Fruit fly (Drosophila melanogaster): ENCODE data around the gene CG18223.

CG18223 gene

dm6 chr3L:18946956-18947355 lies 26.8 kb upstream of the CG18223 start:
- TF ChIP-seq cnc (optimal IDR thresholded peaks at IDR 0.05) (no peak), Mnt (GFP tag; optimal IDR thresholded peaks at IDR 0.05) (no peak), CG33017 (tag; optimal IDR thresholded peaks at IDR 0.05) (no peak), kay (GFP tag; ENCODE audit: borderline replicate concordance) (no peak), CG7045 (GFP tag; optimal IDR thresholded peaks at IDR 0.05) (no peak), Clk (GFP tag; optimal IDR thresholded peaks at IDR 0.05) (no peak), CG7101 (tag; optimal IDR thresholded peaks at IDR 0.05) (no peak), cic (GFP tag; optimal IDR thresholded peaks at IDR 0.05) (no peak)

- TF ChIP-seq CG7101 (tag; optimal IDR thresholded peaks at IDR 0.05) (no peak), Mnt (GFP tag; optimal IDR thresholded peaks at IDR 0.05) (no peak), CG1620 (GFP tag; optimal IDR thresholded peaks at IDR 0.05) (no peak)
Observed at dm6 chr3L:18945938-18946337, 25.8 kb upstream of the CG18223 start, which contains the start of gene CG32204. Gene CG32204 (minus strand): TSS chr3L:18946038.

dm6 chr3L:18924790-18925189 lies 4.7 kb upstream of the CG18223 start, which contains the start of gene CG43049:
Gene CG43049 (plus strand): TSS chr3L:18925090.
- TF ChIP-seq ovo (GFP tag; optimal IDR thresholded peaks at IDR 0.05) (no peak), bab1 (GFP tag; optimal IDR thresholded peaks at IDR 0.05) (no peak), kay (GFP tag; ENCODE audit: borderline replicate concordance) (peak; percentile 52)

- TF ChIP-seq ovo (GFP tag; optimal IDR thresholded peaks at IDR 0.05) (no peak), Hr96 (GFP tag; optimal IDR thresholded peaks at IDR 0.05) (no peak), CG33017 (tag; optimal IDR thresholded peaks at IDR 0.05) (no peak), Crg-1 (GFP tag; optimal IDR thresholded peaks at IDR 0.05) (no peak), pad (GFP tag; optimal IDR thresholded peaks at IDR 0.05) (no peak)
Observed at dm6 chr3L:18922086-18922485, 2.0 kb upstream of the CG18223 start, which contains the start of gene CG3819. Gene CG3819 (minus strand): TSS chr3L:18922108.

dm6 chr3L:18917281-18917680 lies 2.8 kb downstream of the CG18223 start, which contains the start of gene CG6839:
Gene CG6839 (plus strand): TSS chr3L:18917581.
- TF ChIP-seq CG14711 (tag; optimal IDR thresholded peaks at IDR 0.05), result no peak
- TF ChIP-seq cic (GFP tag; optimal IDR thresholded peaks at IDR 0.05), result peak; percentile 51

- no peak for TF ChIP-seq CG33017 (tag; optimal IDR thresholded peaks at IDR 0.05)
- TF ChIP-seq CG7045 (GFP tag; optimal IDR thresholded peaks at IDR 0.05), result no peak
- TF ChIP-seq CG12768 (GFP tag; optimal IDR thresholded peaks at IDR 0.05), result no peak
- TF ChIP-seq CG11617 (GFP tag; optimal IDR thresholded peaks at IDR 0.05), result no peak
- no peak for TF ChIP-seq Mnt (GFP tag; optimal IDR thresholded peaks at IDR 0.05)
- TF ChIP-seq kay (GFP tag; ENCODE audit: borderline replicate concordance), result no peak
- TF ChIP-seq pad (GFP tag; optimal IDR thresholded peaks at IDR 0.05), result no peak
- no peak for TF ChIP-seq CG14711 (tag; optimal IDR thresholded peaks at IDR 0.05)
- TF ChIP-seq Crg-1 (GFP tag; optimal IDR thresholded peaks at IDR 0.05), result no peak
- no peak for TF ChIP-seq tj (GFP tag; optimal IDR thresholded peaks at IDR 0.05)
- TF ChIP-seq toe (GFP tag; optimal IDR thresholded peaks at IDR 0.05), result no peak
- TF ChIP-seq CG5204 (GFP tag; optimal IDR thresholded peaks at IDR 0.05), result no peak
- no peak for TF ChIP-seq CG7101 (tag; optimal IDR thresholded peaks at IDR 0.05)
- no peak for TF ChIP-seq ovo (GFP tag; optimal IDR thresholded peaks at IDR 0.05)
Observed at dm6 chr3L:18916466-18916865, 3.7 kb downstream of the CG18223 start.

- TF ChIP-seq CG11617 (GFP tag; optimal IDR thresholded peaks at IDR 0.05) (no peak), Crg-1 (GFP tag; optimal IDR thresholded peaks at IDR 0.05) (no peak), CG7045 (GFP tag; optimal IDR thresholded peaks at IDR 0.05) (no peak), CG5204 (GFP tag; optimal IDR thresholded peaks at IDR 0.05) (no peak), CG12768 (GFP tag; optimal IDR thresholded peaks at IDR 0.05) (no peak), cic (GFP tag; optimal IDR thresholded peaks at IDR 0.05) (no peak), tj (GFP tag; optimal IDR thresholded peaks at IDR 0.05) (no peak), pad (GFP tag; optimal IDR thresholded peaks at IDR 0.05) (no peak), CG7101 (tag; optimal IDR thresholded peaks at IDR 0.05) (no peak), ovo (GFP tag; optimal IDR thresholded peaks at IDR 0.05) (no peak), CG33017 (tag; optimal IDR thresholded peaks at IDR 0.05) (no peak), Clk (GFP tag; optimal IDR thresholded peaks at IDR 0.05) (no peak), Mnt (GFP tag; optimal IDR thresholded peaks at IDR 0.05) (no peak), bab1 (GFP tag; optimal IDR thresholded peaks at IDR 0.05) (no peak), Hr96 (GFP tag; optimal IDR thresholded peaks at IDR 0.05) (no peak)
Observed at dm6 chr3L:18914100-18914683, 5.9 kb downstream of the CG18223 start, which contains the start of gene COX6AL2. Gene COX6AL2 (minus strand): TSS chr3L:18914150.

dm6 chr3L:18911082-18911481 lies 9.0 kb downstream of the CG18223 start, which contains the start of gene Ir75d:
Gene Ir75d (minus strand): TSS chr3L:18911182.
- TF ChIP-seq kay (GFP tag; ENCODE audit: borderline replicate concordance) (no peak), bab1 (GFP tag; optimal IDR thresholded peaks at IDR 0.05) (no peak)

All from whole organism, adult.